Fruit fly (Drosophila melanogaster): ENCODE data around the gene Saf6.

Gene Saf6

DNA sequence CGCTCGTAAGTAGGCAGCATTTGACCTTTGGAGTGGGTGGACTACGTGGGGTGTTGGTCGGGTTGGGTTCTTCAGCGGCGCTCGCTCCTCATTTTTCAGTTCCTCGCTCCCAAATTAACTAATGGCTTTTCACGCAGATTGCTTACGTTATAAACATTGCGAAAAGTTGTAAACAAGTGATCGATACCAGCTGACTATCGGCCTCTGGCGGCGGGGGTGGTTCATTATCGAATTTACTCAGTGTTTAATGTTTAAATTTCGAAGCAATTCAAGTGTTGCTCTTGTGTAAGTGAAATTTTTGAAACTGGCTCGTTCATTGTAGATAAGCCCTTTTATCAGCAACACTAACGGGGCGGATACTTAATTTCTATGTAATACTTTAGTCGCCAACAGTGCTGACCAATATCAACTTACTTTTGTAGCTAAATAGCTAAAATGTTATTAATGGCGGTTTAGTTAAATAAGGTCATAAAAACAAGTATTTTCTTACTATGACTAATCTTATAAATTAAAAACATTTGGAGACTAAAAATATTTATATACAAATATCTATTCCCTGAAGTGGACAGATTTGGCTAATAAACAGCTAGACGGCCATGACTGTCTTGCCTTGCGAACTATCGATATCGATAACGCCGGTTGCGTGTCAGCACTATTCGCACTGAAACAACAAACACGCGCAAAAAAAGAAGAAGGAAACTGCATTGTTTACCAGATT lies 3.7 kb upstream of the Saf6 start, which contains the start of the genes PGAP2 and Clp (continued):
- peak; percentile 17 for TF ChIP-seq vfl (GFP tag; optimal IDR thresholded peaks at IDR 0.05)
- TF ChIP-seq maf-S (GFP tag; optimal IDR thresholded peaks at IDR 0.05): peak; percentile 3
- peak; percentile 76 for TF ChIP-seq sug (tag; optimal IDR thresholded peaks at IDR 0.05)
- peak; percentile 8 for TF ChIP-seq CG6654 (GFP tag; optimal IDR thresholded peaks at IDR 0.05)
- TF ChIP-seq CG5953 (GFP tag; IDR thresholded peaks at IDR 0.05): no peak
- TF ChIP-seq Myb (GFP tag; optimal IDR thresholded peaks at IDR 0.05): no peak
- TF ChIP-seq gcm2 (GFP tag; optimal IDR thresholded peaks at IDR 0.05): no peak
- TF ChIP-seq bbx (GFP tag; IDR thresholded peaks at IDR 0.05; ENCODE audit: partially characterized antibody): 0 out of 2 replicates have a peak, but pooled peaks have one; percentile 10
- peak; percentile 20 for TF ChIP-seq CG4854 (GFP tag; optimal IDR thresholded peaks at IDR 0.05)
- peak; percentile 64 for TF ChIP-seq CG17385 (GFP tag; optimal IDR thresholded peaks at IDR 0.05)
- peak; percentile 72 for TF ChIP-seq ttk (GFP tag; IDR thresholded peaks at IDR 0.05)
- TF ChIP-seq fd64A (GFP tag; optimal IDR thresholded peaks at IDR 0.05): no peak
- TF ChIP-seq CG18619 (GFP tag; optimal IDR thresholded peaks at IDR 0.05): peak; percentile 64
- peak; percentile 66 for TF ChIP-seq CTCF (GFP tag; optimal IDR thresholded peaks at IDR 0.05)
- peak; percentile 25 for TF ChIP-seq jumu (GFP tag; optimal IDR thresholded peaks at IDR 0.05)
- peak; percentile 13 for TF ChIP-seq tup (GFP tag; optimal IDR thresholded peaks at IDR 0.05)
- peak; percentile 57 for TF ChIP-seq bab2 (GFP tag; optimal IDR thresholded peaks at IDR 0.05)
- peak; percentile 67 for TF ChIP-seq CG17359 (tag; optimal IDR thresholded peaks at IDR 0.05)
- no peak for TF ChIP-seq ftz-f1 (GFP tag; optimal IDR thresholded peaks at IDR 0.05)
- TF ChIP-seq Hr3 (GFP tag; optimal IDR thresholded peaks at IDR 0.05): peak; percentile 76
- TF ChIP-seq Pdp1 (GFP tag; optimal IDR thresholded peaks at IDR 0.05): peak; percentile 67 to 69
- no peak for TF ChIP-seq Dip2 (GFP tag; IDR thresholded peaks at IDR 0.05)
- TF ChIP-seq D (optimal IDR thresholded peaks at IDR 0.05): no peak
- TF ChIP-seq D (GFP tag; optimal IDR thresholded peaks at IDR 0.05): peak; percentile 41
- TF ChIP-seq CG6689 (GFP tag; IDR thresholded peaks at IDR 0.05): peak; percentile 76
- no peak for TF ChIP-seq usp (GFP tag; optimal IDR thresholded peaks at IDR 0.05)
- TF ChIP-seq hth (optimal IDR thresholded peaks at IDR 0.05): no peak
- peak; percentile 21 for TF ChIP-seq shn (GFP tag; optimal IDR thresholded peaks at IDR 0.05)
- peak; percentile 83 for TF ChIP-seq Ssrp (tag; optimal IDR thresholded peaks at IDR 0.05)
- peak; percentile 58 for TF ChIP-seq HLH3B (GFP tag; IDR thresholded peaks at IDR 0.05)
- TF ChIP-seq stwl (tag; optimal IDR thresholded peaks at IDR 0.05): peak; percentile 42
- peak; percentile 84 for TF ChIP-seq CG34422 (GFP tag; IDR thresholded peaks at IDR 0.05)
- TF ChIP-seq en (GFP tag; optimal IDR thresholded peaks at IDR 0.05): no peak
- peak; percentile 38 for TF ChIP-seq CG13123 (GFP tag; optimal IDR thresholded peaks at IDR 0.05)
- peak; percentile 76 for TF ChIP-seq CG32772 (GFP tag; IDR thresholded peaks at IDR 0.05)
- TF ChIP-seq CG14860 (GFP tag; IDR thresholded peaks at IDR 0.05; ENCODE audit: partially characterized antibody): peak; percentile 65; the same call in 2 of the 3 replicates
- TF ChIP-seq gt (GFP tag; IDR thresholded peaks at IDR 0.05): no peak
- no peak for TF ChIP-seq abd-A (tag; optimal IDR thresholded peaks at IDR 0.05)
- TF ChIP-seq sens-2 (GFP tag; IDR thresholded peaks at IDR 0.05): 0 out of 2 replicates have a peak, but pooled peaks have one; percentile 7
- TF ChIP-seq CG13894 (tag; optimal IDR thresholded peaks at IDR 0.05): no peak
- no peak for TF ChIP-seq zen2 (GFP tag; IDR thresholded peaks at IDR 0.05; ENCODE audit: partially characterized antibody)
- TF ChIP-seq ro (GFP tag; IDR thresholded peaks at IDR 0.05): peak; percentile 30; the same call in 1 of the 2 replicates
- TF ChIP-seq dm (GFP tag; optimal IDR thresholded peaks at IDR 0.05): peak; percentile 22
- peak; percentile 62 for TF ChIP-seq CG15601 (tag; optimal IDR thresholded peaks at IDR 0.05)
- no peak for TF ChIP-seq CG8478 (optimal IDR thresholded peaks at IDR 0.05)
- TF ChIP-seq CG31441 (GFP tag; IDR thresholded peaks at IDR 0.05): peak; percentile 73
- TF ChIP-seq HLHmδ (GFP tag; optimal IDR thresholded peaks at IDR 0.05): no peak
- TF ChIP-seq gsb (GFP tag; IDR thresholded peaks at IDR 0.05): no peak
- peak; percentile 43; the same call in 1 of the 2 replicates for TF ChIP-seq CG1024 (GFP tag; IDR thresholded peaks at IDR 0.05)
- TF ChIP-seq lola (GFP tag; optimal IDR thresholded peaks at IDR 0.05): peak in 1 of 3 experiments; percentile 80
- TF ChIP-seq sd (tag; optimal IDR thresholded peaks at IDR 0.05): no peak
